Worm (Caenorhabditis elegans): ENCODE results near the gene srx-86.

DNA sequence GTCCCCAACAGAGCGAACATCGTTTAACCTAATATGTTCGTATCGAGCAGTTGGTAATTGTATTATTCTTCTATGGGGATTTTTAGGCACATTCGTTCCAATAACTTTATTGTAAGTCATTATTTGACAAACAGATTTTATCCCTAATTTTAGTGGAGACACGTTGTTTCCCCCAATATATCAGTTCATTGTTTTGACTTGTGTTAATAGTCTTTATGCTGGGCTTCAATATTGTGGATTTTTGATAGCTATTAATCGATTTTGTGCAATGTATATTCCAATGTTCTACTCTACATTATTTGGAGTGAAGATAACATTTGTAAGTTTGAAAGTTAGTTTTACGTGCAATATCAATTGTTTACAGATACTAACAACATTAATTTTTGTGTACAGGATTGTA is 31.1 kb downstream of the srx-86 start:
- TF ChIP-seq ztf-26 (tag; optimal IDR thresholded peaks at IDR 0.05) (no peak), bed-1 (GFP tag; IDR thresholded peaks at IDR 0.05) (no peak), unc-62 (GFP tag; optimal IDR thresholded peaks at IDR 0.05) (no peak), F37B4.10 (GFP tag; IDR thresholded peaks at IDR 0.05) (no peak), T07F8.4 (tag; optimal IDR thresholded peaks at IDR 0.05) (no peak), ama-1 (optimal IDR thresholded peaks at IDR 0.05) (no peak), ama-1 (GFP tag; optimal IDR thresholded peaks at IDR 0.05) (no peak), pha-4 (tag; optimal IDR thresholded peaks at IDR 0.05) (no peak), B0261.1 (tag; optimal IDR thresholded peaks at IDR 0.05) (no peak), Y53F4B.3 (GFP tag; IDR thresholded peaks at IDR 0.05) (no peak), B0336.3 (GFP tag; IDR thresholded peaks at IDR 0.05) (no peak), repo-1 (tag; optimal IDR thresholded peaks at IDR 0.05) (no peak), snpc-4 (GFP tag; optimal IDR thresholded peaks at IDR 0.05) (no peak), snpc-4 (tag; optimal IDR thresholded peaks at IDR 0.05) (no peak)
